Worm (Caenorhabditis elegans) whole organism, L4 larva: Measurements from ENCODE around the gene col-109.

Source experiments
- F26F4.8 ChIP-seq: fragments of 200-800 bp; sonication (Bioruptor generic); conservative IDR thresholded peaks from 2 replicates; pipeline ENCODE4 v1.3.6; 2022; ENCODE audit warnings: missing genetic modification characterization, missing compliant biosample characterization
- R02D3.7 ChIP-seq: fragments of 150-350 bp; sonication (generic microtip); optimal IDR thresholded peaks from 3 replicates; lab custom pipeline; 2014; ENCODE audit warnings: missing biosample characterization, missing genetic modification characterization
- Y105C5A.15 ChIP-seq: fragments of 200-800 bp; sonication (Bioruptor generic); IDR thresholded peaks from 2 replicates; pipeline ENCODE4 v1.3.6; 2022; ENCODE audit warnings: missing genetic modification characterization, missing compliant biosample characterization
- Y5F2A.4 ChIP-seq: fragments of 200-800 bp; sonication (Bioruptor generic); optimal IDR thresholded peaks from 2 replicates; lab custom pipeline; 2018; ENCODE audit warnings: mild to moderate bottlenecking, missing genetic modification characterization, missing compliant biosample characterization
- ZK546.5 ChIP-seq, 2 experiments: sonication (generic microtip); optimal IDR thresholded peaks; 2 replicates each; lab custom pipeline; 2017; ENCODE audit warnings: missing biosample characterization in 2 of 2, missing genetic modification characterization in 2 of 2
- aha-1 ChIP-seq: fragments of 150-350 bp; peaks from one replicate; lab custom pipeline; 2014; ENCODE audit warnings: missing biosample characterization, missing genetic modification characterization
- ceh-20 ChIP-seq: fragments of 200-800 bp; sonication (Bioruptor generic); IDR thresholded peaks from 2 replicates; pipeline ENCODE4 v1.3.6; 2022; ENCODE audit warnings: missing genetic modification reagents, missing genetic modification characterization, missing compliant biosample characterization
- ceh-28 ChIP-seq: fragments of 150-350 bp; optimal IDR thresholded peaks from 2 replicates; lab custom pipeline; 2014; ENCODE audit warnings: missing biosample characterization, missing genetic modification reagents, missing genetic modification characterization
- ceh-32 ChIP-seq: sonication (generic microtip); optimal IDR thresholded peaks from 2 replicates; lab custom pipeline; 2016; ENCODE audit warnings: mild to moderate bottlenecking, missing genetic modification characterization, missing compliant biosample characterization; ENCODE audit not compliant: poor library complexity
- ceh-44 ChIP-seq: fragments of 200-800 bp; sonication (Bioruptor generic); IDR thresholded peaks from 2 replicates; pipeline ENCODE4 v1.3.6; 2022; ENCODE audit warnings: missing genetic modification reagents, missing genetic modification characterization, missing compliant biosample characterization
- ces-1 ChIP-seq: fragments of 150-350 bp; sonication (generic microtip); optimal IDR thresholded peaks from 4 replicates; lab custom pipeline; 2014; ENCODE audit warnings: missing biosample characterization, missing genetic modification reagents, missing genetic modification characterization
- ctbp-1 ChIP-seq: fragments of 200-800 bp; sonication (Bioruptor generic); IDR thresholded peaks from 2 replicates; pipeline ENCODE4 v1.3.6; 2022; ENCODE audit warnings: missing genetic modification reagents, missing genetic modification characterization, missing compliant biosample characterization
- daf-12 ChIP-seq: fragments of 150-350 bp; optimal IDR thresholded peaks from 2 replicates; lab custom pipeline; 2014; ENCODE audit warnings: missing biosample characterization, missing genetic modification reagents, missing genetic modification characterization
- dmd-8 ChIP-seq: fragments of 200-800 bp; sonication (Bioruptor generic); IDR thresholded peaks from 2 replicates; pipeline ENCODE4 v1.3.6; 2022; ENCODE audit warnings: missing genetic modification characterization, missing compliant biosample characterization
- dmd-9 ChIP-seq: fragments of 200-800 bp; sonication (Bioruptor generic); IDR thresholded peaks from 2 replicates; pipeline ENCODE4 v1.3.6; 2022; ENCODE audit warnings: missing genetic modification reagents, missing genetic modification characterization, missing compliant biosample characterization
- duxl-1 ChIP-seq: sonication (generic microtip); optimal IDR thresholded peaks from 2 replicates; lab custom pipeline; 2016; ENCODE audit warnings: mild to moderate bottlenecking, missing genetic modification characterization, moderate library complexity, missing compliant biosample characterization; ENCODE audit not compliant: poor library complexity
- dve-1 ChIP-seq: sonication (generic microtip); optimal IDR thresholded peaks from 2 replicates; lab custom pipeline; 2017; ENCODE audit warnings: antibody characterized with exemption, mild to moderate bottlenecking, missing genetic modification characterization, missing compliant biosample characterization; ENCODE audit not compliant: insufficient read depth
- egl-27 ChIP-seq: sonication (generic microtip); optimal IDR thresholded peaks from 3 replicates; lab custom pipeline; 2017; ENCODE audit warnings: missing biosample characterization, missing genetic modification reagents, missing genetic modification characterization
- egl-43 ChIP-seq: fragments of 200-800 bp; sonication (Bioruptor generic); IDR thresholded peaks from 2 replicates; pipeline ENCODE4 v1.3.6; 2022; ENCODE audit warnings: missing genetic modification reagents, missing genetic modification characterization, missing compliant biosample characterization
- gei-8 ChIP-seq: fragments of 200-800 bp; sonication (Bioruptor generic); optimal IDR thresholded peaks from 2 replicates; lab custom pipeline; 2018; ENCODE audit warnings: mild to moderate bottlenecking, missing genetic modification characterization, missing compliant biosample characterization
- hlh-11 ChIP-seq: fragments of 200-800 bp; sonication (Bioruptor generic); optimal IDR thresholded peaks from 2 replicates; lab custom pipeline; 2018; ENCODE audit warnings: mild to moderate bottlenecking, missing genetic modification characterization, missing compliant biosample characterization
- hmg-1.1 ChIP-seq: fragments of 200-800 bp; sonication (Bioruptor generic); IDR thresholded peaks from 2 replicates; pipeline ENCODE4 v1.3.6; 2022; ENCODE audit warnings: missing genetic modification reagents, missing genetic modification characterization, missing compliant biosample characterization
- lin-15B ChIP-seq: fragments of 150-350 bp; sonication (generic microtip); optimal IDR thresholded peaks from 3 replicates; lab custom pipeline; 2014; ENCODE audit warnings: missing biosample characterization, missing genetic modification characterization
- lin-29 ChIP-seq: fragments of 200-800 bp; sonication (Bioruptor generic); IDR thresholded peaks from 2 replicates; pipeline ENCODE4 v1.3.6; 2022; ENCODE audit warnings: missing genetic modification reagents, missing genetic modification characterization, missing compliant biosample characterization
- lir-3 ChIP-seq: sonication (generic microtip); optimal IDR thresholded peaks from 2 replicates; lab custom pipeline; 2016; ENCODE audit warnings: mild to moderate bottlenecking, missing genetic modification characterization, missing compliant biosample characterization
- lsy-2 ChIP-seq, 2 experiments: fragments of 150-350 bp in 1 of 2; sonication (generic microtip) in 1 of 2; optimal IDR thresholded peaks; 2 replicates each; lab custom pipeline; 2014 to 2017; ENCODE audit warnings: missing biosample characterization in 2 of 2, missing genetic modification characterization in 2 of 2
- mdl-1 ChIP-seq, 2 experiments: fragments of 150-350 bp in 1 of 2; sonication (generic microtip) in 1 of 2; optimal IDR thresholded peaks; 2 replicates each; lab custom pipeline; 2014 to 2017; ENCODE audit warnings: missing biosample characterization in 2 of 2, missing genetic modification characterization in 2 of 2
- mep-1 ChIP-seq: fragments of 150-350 bp; sonication (generic microtip); optimal IDR thresholded peaks from 3 replicates; lab custom pipeline; 2014; ENCODE audit warnings: missing biosample characterization, missing genetic modification characterization
- mxl-2 ChIP-seq: fragments of 200-800 bp; sonication (Bioruptor generic); conservative IDR thresholded peaks from 2 replicates; pipeline ENCODE4 v1.3.6; 2022; ENCODE audit warnings: missing genetic modification reagents, missing genetic modification characterization, missing compliant biosample characterization
- nhr-237 ChIP-seq: sonication (generic microtip); optimal IDR thresholded peaks from 2 replicates; lab custom pipeline; 2017; ENCODE audit warnings: missing biosample characterization, missing genetic modification characterization
- nhr-25 ChIP-seq: sonication (generic microtip); optimal IDR thresholded peaks from 2 replicates; lab custom pipeline; 2017; ENCODE audit warnings: missing genetic modification characterization, mild to moderate bottlenecking, missing compliant biosample characterization, antibody characterized with exemption, moderate library complexity, borderline replicate concordance; ENCODE audit not compliant: insufficient read depth
- nhr-28 ChIP-seq: fragments of 150-350 bp; optimal IDR thresholded peaks from 2 replicates; lab custom pipeline; 2014; ENCODE audit warnings: missing biosample characterization, missing genetic modification characterization
- nhr-48 ChIP-seq: sonication (generic microtip); optimal IDR thresholded peaks from 2 replicates; lab custom pipeline; 2016; ENCODE audit warnings: mild to moderate bottlenecking, missing genetic modification characterization, missing compliant biosample characterization
- nhr-6 ChIP-seq: fragments of 150-350 bp; optimal IDR thresholded peaks from 2 replicates; lab custom pipeline; 2014; ENCODE audit warnings: missing biosample characterization, missing genetic modification characterization
- pha-4 ChIP-seq, 2 experiments: fragments of 150-350 bp in 1 of 2; fragments of 200-800 bp in 1 of 2; sonication (Bioruptor generic) in 1 of 2; IDR thresholded peaks in 1 of 2; optimal IDR thresholded peaks in 1 of 2; 2 replicates each; pipeline versions ENCODE4 v1.3.6 to Lab custom; 2014 to 2022; ENCODE audit warnings: missing genetic modification characterization in 2 of 2, missing genetic modification reagents in 2 of 2, missing biosample characterization in 1 of 2, missing compliant biosample characterization in 1 of 2
- php-3 ChIP-seq: fragments of 200-800 bp; sonication (Bioruptor generic); IDR thresholded peaks from 2 replicates; pipeline ENCODE4 v1.3.6; 2022; ENCODE audit warnings: missing genetic modification reagents, missing genetic modification characterization, missing compliant biosample characterization
- set-16 ChIP-seq: fragments of 200-800 bp; sonication (Bioruptor generic); IDR thresholded peaks from 2 replicates; pipeline ENCODE4 v1.3.6; 2022; ENCODE audit warnings: missing genetic modification reagents, missing genetic modification characterization, missing compliant biosample characterization
- skn-1 ChIP-seq: fragments of 150-350 bp; optimal IDR thresholded peaks from 2 replicates; lab custom pipeline; 2014; ENCODE audit warnings: missing biosample characterization, missing genetic modification characterization
- spr-3 ChIP-seq: fragments of 200-800 bp; sonication (Bioruptor generic); optimal IDR thresholded peaks from 2 replicates; lab custom pipeline; 2018; ENCODE audit warnings: mild to moderate bottlenecking, missing genetic modification characterization, missing compliant biosample characterization
- unc-130 ChIP-seq: sonication (generic microtip); optimal IDR thresholded peaks from 2 replicates; lab custom pipeline; 2016; ENCODE audit warnings: missing genetic modification reagents, missing genetic modification characterization, missing compliant biosample characterization
- zag-1 ChIP-seq: fragments of 150-350 bp; optimal IDR thresholded peaks from 2 replicates; lab custom pipeline; 2014; ENCODE audit warnings: missing biosample characterization, missing genetic modification characterization
- zfp-3 ChIP-seq: fragments of 200-800 bp; sonication (Bioruptor generic); conservative IDR thresholded peaks from 2 replicates; pipeline ENCODE4 v1.3.6; 2022; ENCODE audit warnings: missing genetic modification reagents, missing genetic modification characterization, missing compliant biosample characterization

The col-109 gene

DNA sequence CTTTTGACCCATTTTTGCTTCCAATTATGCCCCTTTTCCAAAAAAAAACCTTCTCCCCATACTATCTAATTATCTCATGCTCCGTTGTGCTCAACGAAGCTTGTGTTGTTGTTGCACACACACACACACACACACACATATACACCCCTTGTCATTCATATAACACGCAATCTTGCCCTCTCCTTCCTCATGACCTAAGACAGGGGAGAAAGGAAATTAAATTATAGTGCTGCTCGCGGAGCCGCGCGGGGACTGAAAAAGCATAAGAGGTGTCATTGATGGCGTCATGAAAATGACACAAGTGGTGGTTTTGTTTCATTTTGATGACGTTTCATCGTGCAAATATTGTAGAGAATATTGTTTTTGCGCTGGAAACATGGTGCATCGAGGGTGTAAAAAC lies 6.7 kb upstream of the col-109 start (continued):
- no peak for TF ChIP-seq nhr-28 (tag; lab: Kevin White, UChicago)
- no peak for TF ChIP-seq pha-4 (GFP tag; IDR thresholded peaks at IDR 0.05; lab: Robert Waterston, UW)
- no peak for TF ChIP-seq pha-4 (tag; optimal IDR thresholded peaks at IDR 0.05; lab: Kevin White, UChicago)
- no peak for TF ChIP-seq F26F4.8
- no peak for TF ChIP-seq lin-29
- TF ChIP-seq lsy-2 (tag; optimal IDR thresholded peaks at IDR 0.05; lab: Kevin White, UChicago): peak in 1 of 2 experiments; percentile 14
- no peak for TF ChIP-seq egl-43 (GFP tag; lab: Robert Waterston, UW)
- TF ChIP-seq Y105C5A.15: no peak
- TF ChIP-seq ceh-20 (GFP tag; lab: Robert Waterston, UW): no peak
- no peak for TF ChIP-seq dmd-9 (GFP tag; lab: Robert Waterston, UW)
- no peak for TF ChIP-seq mxl-2 (GFP tag; lab: Robert Waterston, UW)
- no peak for TF ChIP-seq zag-1 (tag; lab: Kevin White, UChicago)
- TF ChIP-seq aha-1: peak; percentile 22
- no peak for TF ChIP-seq gei-8
- TF ChIP-seq nhr-25 (tag; lab: Kevin White, UChicago): no peak
- TF ChIP-seq lin-15B (tag; lab: Kevin White, UChicago): no peak
- TF ChIP-seq nhr-6 (tag; lab: Kevin White, UChicago): no peak
- TF ChIP-seq, all 104 proteins: peak for 5

DNA sequence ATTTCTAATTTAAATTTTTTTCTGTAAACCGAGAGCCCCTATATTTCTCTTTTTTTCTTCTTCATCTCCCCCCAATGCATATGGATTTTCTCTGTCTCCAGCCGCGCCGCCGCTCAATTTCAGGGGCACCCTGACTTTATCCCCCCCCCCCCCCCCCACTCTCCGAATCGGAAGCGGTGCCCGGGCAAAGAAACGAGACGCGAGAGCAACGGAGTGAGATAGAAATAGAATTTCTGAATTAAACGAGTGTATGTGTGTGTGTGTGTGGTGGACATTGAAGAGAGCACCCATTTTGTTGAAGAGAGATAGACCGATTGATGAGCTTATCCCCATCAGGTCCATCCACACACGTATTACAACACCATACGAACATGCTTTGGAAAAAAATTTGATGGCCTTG lies 5.7 kb upstream of the col-109 start:
- TF ChIP-seq dmd-8 (GFP tag; lab: Robert Waterston, UW) (no peak), nhr-237 (tag; lab: Kevin White, UChicago) (no peak), egl-43 (GFP tag; lab: Robert Waterston, UW) (no peak), nhr-48 (tag; lab: Kevin White, UChicago) (no peak), mep-1 (tag; lab: Kevin White, UChicago) (peak; percentile 0), R02D3.7 (tag; lab: Kevin White, UChicago) (no peak), spr-3 (no peak), mxl-2 (GFP tag; lab: Robert Waterston, UW) (no peak), hlh-11 (peak; percentile 17), ceh-32 (tag; lab: Kevin White, UChicago) (no peak), unc-130 (GFP tag; lab: Kevin White, UChicago) (no peak), php-3 (GFP tag; lab: Robert Waterston, UW) (no peak), egl-27 (tag; lab: Kevin White, UChicago) (no peak), dve-1 (tag; lab: Kevin White, UChicago) (no peak), Y105C5A.15 (no peak), ceh-28 (tag; lab: Kevin White, UChicago) (no peak), duxl-1 (tag; lab: Kevin White, UChicago) (no peak), daf-12 (tag; lab: Kevin White, UChicago) (no peak), aha-1 (peak; percentile 69), lir-3 (tag; lab: Kevin White, UChicago) (no peak), mdl-1 (tag; optimal IDR thresholded peaks at IDR 0.05; lab: Kevin White, UChicago) (no peak), lsy-2 (tag; optimal IDR thresholded peaks at IDR 0.05; lab: Kevin White, UChicago) (no peak), dmd-9 (GFP tag; lab: Robert Waterston, UW) (no peak), zfp-3 (GFP tag; lab: Robert Waterston, UW) (no peak), zag-1 (tag; lab: Kevin White, UChicago) (no peak), hmg-1.1 (peak; percentile 43; the same call in 1 of the 2 replicates), pha-4 (GFP tag; IDR thresholded peaks at IDR 0.05; lab: Robert Waterston, UW) (no peak), pha-4 (tag; optimal IDR thresholded peaks at IDR 0.05; lab: Kevin White, UChicago) (no peak), ces-1 (GFP tag; lab: Kevin White, UChicago) (no peak), ceh-44 (GFP tag; lab: Robert Waterston, UW) (no peak), nhr-28 (tag; lab: Kevin White, UChicago) (no peak), Y5F2A.4 (GFP tag; lab: Kevin White, UChicago) (no peak), ctbp-1 (GFP tag; lab: Robert Waterston, UW) (peak; percentile 56; the same call in 1 of the 2 replicates), set-16 (peak; percentile 90), ZK546.5 (tag; optimal IDR thresholded peaks at IDR 0.05; lab: Kevin White, UChicago) (no peak), skn-1 (tag; lab: Kevin White, UChicago) (no peak), ceh-20 (GFP tag; lab: Robert Waterston, UW) (no peak)
